Fruit fly (Drosophila melanogaster) whole organism, embryonic: ENCODE results near the gene slmo.
A peak's percentile ranks its signal among the peaks of the same experiment; 100 is the strongest.

ENCODE experiments used
- Bgb ChIP-seq: fragments of 200-800 bp; sonication (Bioruptor generic); IDR thresholded peaks from 2 replicates; pipeline ENCODE4 v1.3.6; 2022; ENCODE audit warnings: missing biosample characterization, missing genetic modification characterization; ENCODE audit not compliant: partially characterized antibody
- CG10654 ChIP-seq: fragments of 200-800 bp; sonication (Bioruptor generic); optimal IDR thresholded peaks from 2 replicates; lab custom pipeline; 2016; ENCODE audit warnings: missing biosample characterization, missing genetic modification characterization
- CG12744 ChIP-seq: fragments of 200-800 bp; sonication (Bioruptor generic); optimal IDR thresholded peaks from 2 replicates; lab custom pipeline; 2016; ENCODE audit warnings: missing biosample characterization, missing genetic modification characterization
- CG13424 ChIP-seq: fragments of 200-800 bp; sonication (Bioruptor generic); optimal IDR thresholded peaks from 2 replicates; lab custom pipeline; 2019; ENCODE audit warnings: missing biosample characterization, mild to moderate bottlenecking, missing genetic modification characterization, moderate library complexity
- CG13624 ChIP-seq: fragments of 200-800 bp; sonication (Bioruptor generic); optimal IDR thresholded peaks from 2 replicates; lab custom pipeline; 2016; ENCODE audit warnings: missing biosample characterization, missing genetic modification characterization
- CG14860 ChIP-seq: fragments of 200-800 bp; sonication (Bioruptor generic); IDR thresholded peaks from 3 replicates; pipeline ENCODE4 v1.3.6; 2022; ENCODE audit warnings: missing biosample characterization, missing genetic modification characterization; ENCODE audit not compliant: partially characterized antibody
- CG1603 ChIP-seq: fragments of 200-800 bp; sonication (Bioruptor generic); optimal IDR thresholded peaks from 2 replicates; lab custom pipeline; 2019; ENCODE audit warnings: missing biosample characterization, mild to moderate bottlenecking, missing genetic modification characterization, moderate library complexity
- CG16779 ChIP-seq: fragments of 200-800 bp; sonication (Bioruptor generic); IDR thresholded peaks from 2 replicates; pipeline ENCODE4 v1.3.6; 2022; ENCODE audit warnings: missing biosample characterization, missing genetic modification characterization
- CG16813 ChIP-seq: fragments of 200-800 bp; sonication (Bioruptor generic); IDR thresholded peaks from 3 replicates; pipeline ENCODE4 v1.3.6; 2022; ENCODE audit warnings: missing biosample characterization, missing genetic modification characterization; ENCODE audit not compliant: partially characterized antibody
- CG17612 ChIP-seq: fragments of 200-800 bp; sonication (Bioruptor generic); IDR thresholded peaks from 2 replicates; pipeline ENCODE4 v1.3.6; 2022; ENCODE audit warnings: missing biosample characterization, missing genetic modification characterization
- CG18011 ChIP-seq: fragments of 200-800 bp; sonication (Bioruptor generic); optimal IDR thresholded peaks from 2 replicates; lab custom pipeline; 2017; ENCODE audit warnings: missing biosample characterization, missing genetic modification characterization, mild to moderate bottlenecking, moderate library complexity, missing genotype
- CG18476 ChIP-seq: fragments of 200-800 bp; sonication (Bioruptor generic); optimal IDR thresholded peaks from 2 replicates; lab custom pipeline; 2016; ENCODE audit warnings: missing biosample characterization, mild to moderate bottlenecking, missing genetic modification characterization
- CG2116 ChIP-seq: fragments of 200-800 bp; sonication (Bioruptor generic); optimal IDR thresholded peaks from 3 replicates; lab custom pipeline; 2018; ENCODE audit warnings: missing biosample characterization, mild to moderate bottlenecking, missing genetic modification characterization
- CG2129 ChIP-seq: fragments of 200-800 bp; sonication (Bioruptor generic); IDR thresholded peaks from 2 replicates; pipeline ENCODE4 v1.3.6; 2022; ENCODE audit warnings: missing biosample characterization, missing genetic modification characterization; ENCODE audit not compliant: partially characterized antibody
- CG34224 ChIP-seq: fragments of 200-800 bp; sonication (Bioruptor generic); IDR thresholded peaks from 3 replicates; pipeline ENCODE4 v1.3.6; 2022; ENCODE audit warnings: missing biosample characterization, missing genetic modification characterization; ENCODE audit not compliant: partially characterized antibody
- CG42726 ChIP-seq: fragments of 200-800 bp; sonication (Bioruptor generic); IDR thresholded peaks from 2 replicates; pipeline ENCODE4 v1.3.6; 2022; ENCODE audit warnings: missing biosample characterization, missing genetic modification characterization; ENCODE audit not compliant: partially characterized antibody
- CG4360 ChIP-seq: fragments of 200-800 bp; sonication (Bioruptor generic); IDR thresholded peaks from 2 replicates; pipeline ENCODE4 v1.3.6; 2022; ENCODE audit warnings: missing biosample characterization, missing genetic modification characterization
- CG4820 ChIP-seq: fragments of 200-800 bp; sonication (Bioruptor generic); optimal IDR thresholded peaks from 3 replicates; lab custom pipeline; 2016; ENCODE audit warnings: missing biosample characterization, missing genetic modification characterization
- CG5180 ChIP-seq: fragments of 200-800 bp; sonication (Bioruptor generic); optimal IDR thresholded peaks from 3 replicates; lab custom pipeline; 2017; ENCODE audit warnings: missing biosample characterization, missing genetic modification characterization, mild to moderate bottlenecking, moderate library complexity, missing genetic modification reagents
- CG7372 ChIP-seq: fragments of 200-800 bp; sonication (Bioruptor generic); IDR thresholded peaks from 2 replicates; pipeline ENCODE4 v1.3.6; 2022; ENCODE audit warnings: missing biosample characterization, missing genetic modification characterization
- Camta ChIP-seq: fragments of 200-800 bp; sonication (Bioruptor generic); optimal IDR thresholded peaks from 2 replicates; lab custom pipeline; 2016; ENCODE audit warnings: missing biosample characterization, missing genetic modification characterization
- CoRest ChIP-seq: fragments of 200-800 bp; sonication (Bioruptor generic); optimal IDR thresholded peaks from 3 replicates; lab custom pipeline; 2018; ENCODE audit warnings: missing biosample characterization, mild to moderate bottlenecking, missing genetic modification characterization, moderate library complexity
- Dbx ChIP-seq: fragments of 200-800 bp; sonication (Bioruptor generic); IDR thresholded peaks from 3 replicates; pipeline ENCODE4 v1.3.6; 2022; ENCODE audit warnings: missing biosample characterization, missing genetic modification characterization
- Dip2 ChIP-seq: fragments of 200-800 bp; sonication (Bioruptor generic); IDR thresholded peaks from 2 replicates; pipeline ENCODE4 v1.3.6; 2022; ENCODE audit warnings: missing biosample characterization, missing genetic modification characterization
- Dref ChIP-seq: fragments of 200-800 bp; sonication (Bioruptor generic); IDR thresholded peaks from 2 replicates; pipeline ENCODE4 v1.3.6; 2022; ENCODE audit warnings: missing biosample characterization, missing genetic modification characterization
- Ets65A ChIP-seq: fragments of 200-800 bp; sonication (Bioruptor generic); peaks from one replicate; lab custom pipeline; 2016; ENCODE audit warnings: missing biosample characterization, missing genetic modification characterization
- HLH54F ChIP-seq: fragments of 200-800 bp; sonication (Bioruptor generic); optimal IDR thresholded peaks from 3 replicates; lab custom pipeline; 2016; ENCODE audit warnings: missing biosample characterization, missing genetic modification characterization
- Hr3 ChIP-seq: fragments of 200-800 bp; sonication (Bioruptor generic); optimal IDR thresholded peaks from 3 replicates; lab custom pipeline; 2016; ENCODE audit warnings: missing biosample characterization, missing genetic modification characterization
- MTF-1 ChIP-seq: fragments of 200-800 bp; sonication (Bioruptor generic); optimal IDR thresholded peaks from 2 replicates; lab custom pipeline; 2018; ENCODE audit warnings: missing biosample characterization, mild to moderate bottlenecking, missing genetic modification characterization, borderline replicate concordance
- Neu2 ChIP-seq: fragments of 200-800 bp; sonication (Bioruptor generic); optimal IDR thresholded peaks from 3 replicates; lab custom pipeline; 2016; ENCODE audit warnings: missing biosample characterization, missing genetic modification characterization, borderline replicate concordance
- Sry-δ ChIP-seq: fragments of 200-800 bp; sonication (Bioruptor generic); optimal IDR thresholded peaks from 2 replicates; lab custom pipeline; 2016; ENCODE audit warnings: missing biosample characterization, missing genetic modification characterization
- YL-1 ChIP-seq: fragments of 200-800 bp; sonication (Bioruptor generic); optimal IDR thresholded peaks from 3 replicates; lab custom pipeline; 2017; ENCODE audit warnings: missing biosample characterization, mild to moderate bottlenecking, missing genetic modification characterization
- cas ChIP-seq: fragments of 200-800 bp; sonication (Bioruptor generic); IDR thresholded peaks from 2 replicates; pipeline ENCODE4 v1.3.6; 2022; ENCODE audit warnings: missing biosample characterization, missing genetic modification characterization
- dan ChIP-seq: fragments of 200-800 bp; sonication (Bioruptor generic); IDR thresholded peaks from 2 replicates; pipeline ENCODE4 v1.3.6; 2022; ENCODE audit warnings: missing biosample characterization, missing genetic modification characterization
- fd3F ChIP-seq: fragments of 200-800 bp; sonication (Bioruptor generic); optimal IDR thresholded peaks from 2 replicates; lab custom pipeline; 2018; ENCODE audit warnings: missing biosample characterization, mild to moderate bottlenecking, missing genetic modification characterization, moderate library complexity
- gcm2 ChIP-seq: fragments of 200-800 bp; sonication (Bioruptor generic); optimal IDR thresholded peaks from 2 replicates; lab custom pipeline; 2016; ENCODE audit warnings: missing biosample characterization, missing genetic modification characterization
- gro ChIP-seq: fragments of 200-800 bp; sonication (Bioruptor generic); optimal IDR thresholded peaks from 2 replicates; lab custom pipeline; 2016; ENCODE audit warnings: missing biosample characterization, missing genetic modification characterization
- her ChIP-seq: fragments of 200-800 bp; sonication (Bioruptor generic); optimal IDR thresholded peaks from 2 replicates; lab custom pipeline; 2016; ENCODE audit warnings: missing biosample characterization, missing genetic modification characterization
- inv ChIP-seq: fragments of 200-800 bp; sonication (Bioruptor generic); IDR thresholded peaks from 2 replicates; pipeline ENCODE4 v1.3.6; 2022; ENCODE audit warnings: missing biosample characterization, missing genetic modification characterization; ENCODE audit not compliant: partially characterized antibody
- nau ChIP-seq: fragments of 200-800 bp; sonication (Bioruptor generic); optimal IDR thresholded peaks from 3 replicates; lab custom pipeline; 2017; ENCODE audit warnings: missing biosample characterization, mild to moderate bottlenecking, missing genetic modification characterization, missing genetic modification reagents
- nerfin-2 ChIP-seq: fragments of 200-800 bp; sonication (Bioruptor generic); IDR thresholded peaks from 2 replicates; pipeline ENCODE4 v1.3.6; 2022; ENCODE audit warnings: missing biosample characterization, missing genetic modification characterization; ENCODE audit not compliant: partially characterized antibody
- nmo ChIP-seq: fragments of 200-800 bp; sonication (Bioruptor generic); optimal IDR thresholded peaks from 2 replicates; lab custom pipeline; 2018; ENCODE audit warnings: missing biosample characterization, mild to moderate bottlenecking, missing genetic modification characterization, moderate library complexity
- pzg ChIP-seq: fragments of 200-800 bp; sonication (Bioruptor generic); optimal IDR thresholded peaks from 3 replicates; lab custom pipeline; 2018; ENCODE audit warnings: missing biosample characterization, mild to moderate bottlenecking, missing genetic modification characterization, moderate library complexity
- row ChIP-seq: fragments of 200-800 bp; sonication (Bioruptor generic); IDR thresholded peaks from 3 replicates; pipeline ENCODE4 v1.3.6; 2022; ENCODE audit warnings: missing biosample characterization, missing genetic modification characterization
- sqz ChIP-seq: fragments of 200-800 bp; sonication (Bioruptor generic); optimal IDR thresholded peaks from 3 replicates; lab custom pipeline; 2018; ENCODE audit warnings: missing biosample characterization, mild to moderate bottlenecking, missing genetic modification characterization
- tin ChIP-seq: fragments of 200-800 bp; sonication (Bioruptor generic); optimal IDR thresholded peaks from 3 replicates; lab custom pipeline; 2016; ENCODE audit warnings: missing biosample characterization, missing genetic modification characterization
- trem ChIP-seq: fragments of 200-800 bp; optimal IDR thresholded peaks from 3 replicates; lab custom pipeline; 2019; ENCODE audit warnings: missing biosample characterization, mild to moderate bottlenecking, missing genetic modification characterization, moderate library complexity
- vnd ChIP-seq: fragments of 200-800 bp; sonication (Bioruptor generic); IDR thresholded peaks from 3 replicates; pipeline ENCODE4 v1.3.6; 2022; ENCODE audit warnings: missing biosample characterization, missing genetic modification characterization; ENCODE audit not compliant: partially characterized antibody
- yki ChIP-seq: fragments of >200 bp; optimal IDR thresholded peaks from 3 replicates; lab custom pipeline; 2018

slmo gene

dm6 chr2L:6068544-6069251 is 20.2 kb upstream of the slmo start, which contains the start of the genes CG9150 and Pfdn1 (continued):
- peak; percentile 69 for TF ChIP-seq pzg (GFP tag; lab: Kevin White, UChicago)
- TF ChIP-seq sqz (GFP tag; lab: Kevin White, UChicago), result peak; percentile 93
- TF ChIP-seq CG4360 (GFP tag; lab: Robert Waterston, UW), result no peak
- no peak for TF ChIP-seq cas (GFP tag; lab: Robert Waterston, UW)
- no peak for TF ChIP-seq yki (lab: Kevin White, UChicago)
- TF ChIP-seq trem, result peak; percentile 26
- TF ChIP-seq Camta (GFP tag; lab: Kevin White, UChicago), result no peak
- TF ChIP-seq tin (GFP tag; lab: Kevin White, UChicago), result no peak
- TF ChIP-seq CoRest (tag; lab: Kevin White, UChicago), result peak; percentile 20
- no peak for TF ChIP-seq Neu2 (GFP tag; lab: Kevin White, UChicago)
- TF ChIP-seq her, result peak; percentile 2
- no peak for TF ChIP-seq Ets65A (GFP tag; lab: Kevin White, UChicago)
- TF ChIP-seq Dref (GFP tag; lab: Robert Waterston, UW), result peak; percentile 95
- peak; percentile 85 for TF ChIP-seq nerfin-2 (GFP tag; lab: Robert Waterston, UW)
- peak; percentile 69; the same call in 1 of the 2 replicates for TF ChIP-seq CG42726 (GFP tag; lab: Robert Waterston, UW)
- no peak for TF ChIP-seq CG12744
- peak; percentile 87 for TF ChIP-seq CG16813 (GFP tag; lab: Robert Waterston, UW)
- peak; percentile 69 for TF ChIP-seq YL-1 (GFP tag; lab: Kevin White, UChicago)
- peak; percentile 87 for TF ChIP-seq CG14860 (GFP tag; lab: Robert Waterston, UW)
- no peak for TF ChIP-seq nau (GFP tag; lab: Kevin White, UChicago)
- TF ChIP-seq nmo, result peak; percentile 12
- no peak for TF ChIP-seq Dip2 (GFP tag; lab: Robert Waterston, UW)
- TF ChIP-seq row (GFP tag; lab: Robert Waterston, UW), result peak; percentile 53; the same call in 2 of the 3 replicates
- TF ChIP-seq MTF-1 (GFP tag; lab: Kevin White, UChicago), result no peak
- TF ChIP-seq CG18011, result no peak
- TF ChIP-seq vnd (GFP tag; lab: Robert Waterston, UW), result peak; percentile 75
- TF ChIP-seq CG13424, result no peak
- no peak for TF ChIP-seq CG18476 (GFP tag; lab: Kevin White, UChicago)
- peak; percentile 80 for TF ChIP-seq inv (GFP tag; lab: Robert Waterston, UW)
- TF ChIP-seq CG7372 (GFP tag; lab: Robert Waterston, UW), result no peak
- TF ChIP-seq CG4820 (GFP tag; lab: Kevin White, UChicago), result no peak
- TF ChIP-seq CG16779 (GFP tag; lab: Robert Waterston, UW), result no peak
- TF ChIP-seq Bgb, result peak; percentile 94
- no peak for TF ChIP-seq CG10654 (GFP tag; lab: Kevin White, UChicago)
- TF ChIP-seq CG13624 (GFP tag; lab: Kevin White, UChicago), result peak; percentile 29
- peak; percentile 68 for TF ChIP-seq gro (GFP tag; lab: Kevin White, UChicago)
- no peak for TF ChIP-seq fd3F (GFP tag; lab: Kevin White, UChicago)
- no peak for TF ChIP-seq gcm2
- peak; percentile 80 for TF ChIP-seq CG2129
- no peak for TF ChIP-seq dan
- peak; percentile 88 for TF ChIP-seq CG2116 (GFP tag; lab: Kevin White, UChicago)
- TF ChIP-seq CG17612 (GFP tag; lab: Robert Waterston, UW), result no peak
- peak; percentile 35 for TF ChIP-seq CG1603 (tag; lab: Kevin White, UChicago)
- TF ChIP-seq CG5180 (GFP tag; lab: Kevin White, UChicago), result no peak
- peak; percentile 95 for TF ChIP-seq Sry-δ (GFP tag; lab: Kevin White, UChicago)
- peak; percentile 96 for TF ChIP-seq CG34224
- no peak for TF ChIP-seq HLH54F (GFP tag; lab: Kevin White, UChicago)
- no peak for TF ChIP-seq Hr3 (GFP tag; lab: Kevin White, UChicago)
- peak; percentile 36; the same call in 2 of the 3 replicates for TF ChIP-seq Dbx (GFP tag; lab: Robert Waterston, UW)
